Worm (Caenorhabditis elegans) whole organism, L3 larva: ENCODE data around the gene M04B2.7.

ENCODE experiments used
- R02D3.7 ChIP-seq: fragments of 150-350 bp; optimal IDR thresholded peaks from 2 replicates; lab custom pipeline; 2014; ENCODE audit warnings: missing biosample characterization, missing genetic modification characterization
- ZK546.5 ChIP-seq: sonication (generic microtip); optimal IDR thresholded peaks from 2 replicates; lab custom pipeline; 2017; ENCODE audit warnings: missing biosample characterization, missing genetic modification characterization
- aly-2 ChIP-seq: fragments of 150-350 bp; optimal IDR thresholded peaks from 2 replicates; lab custom pipeline; 2014; ENCODE audit warnings: missing biosample characterization, missing genetic modification characterization
- ama-1 ChIP-seq: fragments of 150-350 bp; optimal IDR thresholded peaks from 2 replicates; lab custom pipeline; 2018
- ceh-16 ChIP-seq: sonication (generic microtip); optimal IDR thresholded peaks from 2 replicates; lab custom pipeline; 2017; ENCODE audit warnings: missing biosample characterization, missing genetic modification characterization
- daf-12 ChIP-seq: fragments of 150-350 bp; optimal IDR thresholded peaks from 2 replicates; lab custom pipeline; 2014; ENCODE audit warnings: missing biosample characterization, missing genetic modification reagents, missing genetic modification characterization
- egl-27 ChIP-seq: sonication (generic microtip); optimal IDR thresholded peaks from 4 replicates; lab custom pipeline; 2017; ENCODE audit warnings: missing biosample characterization, missing genetic modification reagents, missing genetic modification characterization
- egl-5 ChIP-seq: fragments of 150-350 bp; optimal IDR thresholded peaks from 2 replicates; lab custom pipeline; 2017; ENCODE audit warnings: missing biosample characterization, missing genetic modification reagents, missing genetic modification characterization, inconsistent platforms
- elt-1 ChIP-seq: fragments of 150-350 bp; optimal IDR thresholded peaks from 2 replicates; lab custom pipeline; 2014; ENCODE audit warnings: missing biosample characterization, missing genetic modification characterization
- elt-2 ChIP-seq: sonication (generic microtip); optimal IDR thresholded peaks from 2 replicates; lab custom pipeline; 2016; ENCODE audit warnings: missing genetic modification reagents, mild to moderate bottlenecking, missing genetic modification characterization, missing compliant biosample characterization
- eor-1 ChIP-seq, 2 experiments: fragments of 150-350 bp; optimal IDR thresholded peaks; 2 replicates each; lab custom pipeline; 2014 to 2018; ENCODE audit warnings: missing biosample characterization in 2 of 2, missing genetic modification characterization in 2 of 2
- fkh-10 ChIP-seq: sonication (generic microtip); optimal IDR thresholded peaks from 2 replicates; lab custom pipeline; 2017; ENCODE audit warnings: missing biosample characterization, missing genetic modification reagents, missing genetic modification characterization
- fkh-2 ChIP-seq: fragments of 150-350 bp; optimal IDR thresholded peaks from 2 replicates; lab custom pipeline; 2014; ENCODE audit warnings: missing biosample characterization, missing genetic modification reagents, missing genetic modification characterization
- fos-1 ChIP-seq: fragments of 150-350 bp; optimal IDR thresholded peaks from 2 replicates; lab custom pipeline; 2014; ENCODE audit warnings: missing biosample characterization, missing genetic modification characterization
- hmg-11 ChIP-seq: sonication (generic microtip); optimal IDR thresholded peaks from 2 replicates; lab custom pipeline; 2016; ENCODE audit warnings: missing genetic modification characterization, missing compliant biosample characterization
- jun-1 ChIP-seq: fragments of 150-350 bp; optimal IDR thresholded peaks from 2 replicates; lab custom pipeline; 2014; ENCODE audit warnings: missing biosample characterization, missing genetic modification reagents, missing genetic modification characterization
- lin-15B ChIP-seq: fragments of 150-350 bp; optimal IDR thresholded peaks from 2 replicates; lab custom pipeline; 2014; ENCODE audit warnings: missing biosample characterization, missing genetic modification characterization
- lin-39 ChIP-seq: fragments of 150-350 bp; optimal IDR thresholded peaks from 2 replicates; lab custom pipeline; 2018; ENCODE audit warnings: missing biosample characterization, missing genetic modification reagents, missing genetic modification characterization
- lsy-12 ChIP-seq: sonication (generic microtip); optimal IDR thresholded peaks from 2 replicates; lab custom pipeline; 2016; ENCODE audit warnings: mild to moderate bottlenecking, missing genetic modification characterization, missing compliant biosample characterization
- mdl-1 ChIP-seq: fragments of 150-350 bp; optimal IDR thresholded peaks from 2 replicates; lab custom pipeline; 2014; ENCODE audit warnings: missing biosample characterization, missing genetic modification characterization
- mml-1 ChIP-seq: fragments of 150-350 bp; sonication (generic microtip); optimal IDR thresholded peaks from 3 replicates; lab custom pipeline; 2014; ENCODE audit warnings: missing biosample characterization, missing genetic modification characterization
- nfya-1 ChIP-seq: sonication (generic microtip); optimal IDR thresholded peaks from 2 replicates; lab custom pipeline; 2017; ENCODE audit warnings: missing genetic modification characterization, mild to moderate bottlenecking, missing compliant biosample characterization, antibody characterized with exemption, moderate library complexity; ENCODE audit not compliant: insufficient read depth
- nhr-11 ChIP-seq: fragments of 150-350 bp; optimal IDR thresholded peaks from 2 replicates; lab custom pipeline; 2014; ENCODE audit warnings: missing biosample characterization, missing genetic modification characterization
- nhr-12 ChIP-seq: fragments of 150-350 bp; optimal IDR thresholded peaks from 2 replicates; lab custom pipeline; 2014; ENCODE audit warnings: missing biosample characterization, missing genetic modification characterization
- nhr-25 ChIP-seq: sonication (generic microtip); optimal IDR thresholded peaks from 2 replicates; lab custom pipeline; 2017; ENCODE audit warnings: missing biosample characterization, missing genetic modification characterization
- nhr-43 ChIP-seq: sonication (generic microtip); optimal IDR thresholded peaks from 2 replicates; lab custom pipeline; 2016; ENCODE audit warnings: mild to moderate bottlenecking, missing genetic modification characterization, missing compliant biosample characterization; ENCODE audit not compliant: poor library complexity, severe bottlenecking
- nhr-67 ChIP-seq: fragments of 150-350 bp; optimal IDR thresholded peaks from 2 replicates; lab custom pipeline; 2014; ENCODE audit warnings: missing biosample characterization, missing genetic modification characterization
- nhr-76 ChIP-seq: fragments of 150-350 bp; sonication (generic microtip); optimal IDR thresholded peaks from 5 replicates; lab custom pipeline; 2014; ENCODE audit warnings: missing biosample characterization, missing genetic modification characterization
- nhr-77 ChIP-seq: fragments of 150-350 bp; optimal IDR thresholded peaks from 2 replicates; lab custom pipeline; 2014; ENCODE audit warnings: missing biosample characterization, missing genetic modification characterization
- pha-4 ChIP-seq: fragments of 150-350 bp; optimal IDR thresholded peaks from 2 replicates; lab custom pipeline; 2014; ENCODE audit warnings: missing biosample characterization, missing genetic modification reagents, missing genetic modification characterization
- pqm-1 ChIP-seq: fragments of 150-350 bp; optimal IDR thresholded peaks from 2 replicates; lab custom pipeline; 2017; ENCODE audit warnings: missing biosample characterization, missing genetic modification characterization, inconsistent platforms
- sea-2 ChIP-seq: fragments of 150-350 bp; sonication (generic microtip); optimal IDR thresholded peaks from 4 replicates; lab custom pipeline; 2014; ENCODE audit warnings: missing biosample characterization, missing genetic modification reagents, missing genetic modification characterization
- snpc-4 ChIP-seq: fragments of 150-350 bp; optimal IDR thresholded peaks from 2 replicates; lab custom pipeline; 2014; ENCODE audit warnings: missing biosample characterization, missing genetic modification characterization
- unc-39 ChIP-seq: sonication (generic microtip); optimal IDR thresholded peaks from 4 replicates; lab custom pipeline; 2017; ENCODE audit warnings: missing biosample characterization, missing genetic modification characterization
- unc-62 ChIP-seq: fragments of 150-350 bp; sonication (generic microtip); optimal IDR thresholded peaks from 4 replicates; lab custom pipeline; 2014; ENCODE audit warnings: missing biosample characterization, missing genetic modification reagents, missing genetic modification characterization
- zag-1 ChIP-seq: fragments of 150-350 bp; optimal IDR thresholded peaks from 2 replicates; lab custom pipeline; 2014; ENCODE audit warnings: missing biosample characterization, missing genetic modification characterization
- ztf-11 ChIP-seq: fragments of 150-350 bp; optimal IDR thresholded peaks from 2 replicates; lab custom pipeline; 2014; ENCODE audit warnings: missing biosample characterization, missing genetic modification characterization
- ztf-4 ChIP-seq: fragments of 150-350 bp; optimal IDR thresholded peaks from 2 replicates; lab custom pipeline; 2014; ENCODE audit warnings: missing biosample characterization, missing genetic modification characterization

M04B2.7 gene

DNA sequence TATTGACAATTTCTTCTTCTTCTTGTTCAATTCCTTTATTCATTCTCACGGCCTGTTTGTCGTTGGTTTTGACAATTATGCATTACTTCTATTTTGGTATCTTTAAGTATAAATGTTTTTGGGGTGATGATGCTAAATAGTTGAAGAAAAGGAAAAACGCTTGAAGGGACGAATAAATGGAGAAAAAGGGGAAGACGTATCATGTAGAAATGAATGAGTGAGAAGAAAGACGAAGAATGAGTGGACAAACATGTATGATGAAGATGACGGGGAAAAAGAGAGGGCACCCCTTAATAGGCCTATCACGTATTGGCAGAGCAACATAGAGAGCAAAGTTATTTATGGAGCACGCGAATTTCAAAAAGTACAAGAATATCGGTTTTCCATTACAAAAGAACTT lies at the start of gene M04B2.7:
Gene M04B2.7, minus strand, starts transcription at position 101 of the 400 bp plus-strand sequence.
- no peak for TF ChIP-seq ztf-4 (tag; lab: Kevin White, UChicago)
- TF ChIP-seq eor-1 (tag; optimal IDR thresholded peaks at IDR 0.05; lab: Kevin White, UChicago) = no peak
- no peak for TF ChIP-seq pqm-1 (tag; lab: Kevin White, UChicago)
- TF ChIP-seq jun-1 (tag; lab: Kevin White, UChicago) = no peak
- no peak for TF ChIP-seq unc-39 (tag; lab: Kevin White, UChicago)
- TF ChIP-seq lin-15B (tag; lab: Kevin White, UChicago) = no peak
- no peak for TF ChIP-seq nhr-76
- TF ChIP-seq nhr-67 (tag; lab: Kevin White, UChicago) = no peak
- no peak for TF ChIP-seq fos-1 (tag; lab: Kevin White, UChicago)
- no peak for TF ChIP-seq lin-39 (tag; lab: Kevin White, UChicago)
- no peak for TF ChIP-seq ZK546.5 (tag; lab: Kevin White, UChicago)
- no peak for TF ChIP-seq fkh-2 (tag; lab: Kevin White, UChicago)
- no peak for TF ChIP-seq sea-2 (GFP tag; lab: Kevin White, UChicago)
- no peak for TF ChIP-seq ztf-11 (tag; lab: Kevin White, UChicago)
- TF ChIP-seq nhr-43 (tag; lab: Kevin White, UChicago) = no peak
- no peak for TF ChIP-seq fkh-10
- TF ChIP-seq elt-2 = no peak

DNA sequence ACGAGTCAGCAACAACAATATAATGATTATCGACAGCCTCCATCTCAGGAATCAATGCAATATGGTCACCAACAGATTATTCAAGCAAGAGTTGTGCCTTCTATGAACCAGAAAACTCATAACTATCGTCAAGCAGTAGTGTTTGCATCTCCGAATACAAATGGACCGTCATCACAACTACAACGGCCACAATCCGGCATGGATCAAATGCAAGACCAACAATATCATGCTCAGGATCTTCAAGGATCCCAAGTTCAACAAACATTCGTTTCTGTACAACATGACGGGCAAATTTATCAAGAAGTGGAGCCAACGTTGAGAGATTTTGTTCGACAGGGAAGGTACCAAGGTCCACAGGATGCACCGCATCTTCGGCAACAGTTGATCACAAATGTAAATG lies 48.5 kb upstream of the M04B2.7 start:
- TF ChIP-seq fkh-10 (no peak), lsy-12 (tag; lab: Kevin White, UChicago) (no peak), ztf-4 (tag; lab: Kevin White, UChicago) (no peak), R02D3.7 (tag; lab: Kevin White, UChicago) (no peak), aly-2 (tag; lab: Kevin White, UChicago) (no peak), ceh-16 (tag; lab: Kevin White, UChicago) (no peak), unc-62 (GFP tag; lab: Kevin White, UChicago) (no peak), ama-1 (lab: Kevin White, UChicago) (no peak), lin-15B (tag; lab: Kevin White, UChicago) (no peak), nhr-77 (tag; lab: Kevin White, UChicago) (no peak), nhr-11 (no peak), mml-1 (no peak), snpc-4 (no peak), mdl-1 (tag; lab: Kevin White, UChicago) (no peak), zag-1 (tag; lab: Kevin White, UChicago) (no peak), nhr-12 (tag; lab: Kevin White, UChicago) (no peak), daf-12 (no peak), nhr-67 (tag; lab: Kevin White, UChicago) (no peak)

DNA sequence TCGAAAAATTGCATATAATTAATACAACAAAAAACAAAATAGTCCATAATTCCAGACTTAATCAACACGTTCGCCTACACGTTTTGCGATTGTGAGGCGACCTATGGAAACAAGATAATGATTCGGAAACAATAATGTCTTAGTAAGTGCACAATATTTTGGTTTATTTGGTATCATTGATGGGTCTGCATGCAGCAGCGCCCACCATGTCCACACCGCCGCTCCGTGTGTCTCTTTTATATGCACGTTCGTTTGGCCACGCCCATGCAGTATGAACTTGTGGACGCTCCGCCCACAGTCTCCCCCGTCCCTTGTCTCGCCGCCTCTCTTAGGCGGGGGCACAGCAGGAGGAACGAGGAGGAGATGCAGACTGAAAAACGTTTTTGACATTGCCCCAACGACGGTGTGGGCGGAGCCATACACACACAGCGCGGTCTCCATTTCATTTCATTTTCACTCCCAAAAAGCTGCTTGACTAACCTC lies 45.7 kb upstream of the M04B2.7 start, which contains the start of gene mig-38:
Gene mig-38, plus strand, starts transcription at position 54 of the 483 bp plus-strand sequence.
- TF ChIP-seq nhr-77 (tag; lab: Kevin White, UChicago) = no peak
- no peak for TF ChIP-seq ceh-16 (tag; lab: Kevin White, UChicago)
- TF ChIP-seq nhr-67 (tag; lab: Kevin White, UChicago) = no peak
- no peak for TF ChIP-seq pha-4 (tag; lab: Kevin White, UChicago)
- peak; percentile 57 for TF ChIP-seq nhr-25 (tag; lab: Kevin White, UChicago)
- TF ChIP-seq egl-5 (tag; lab: Kevin White, UChicago) = peak; percentile 24
- peak; percentile 17 for TF ChIP-seq jun-1 (tag; lab: Kevin White, UChicago)
- peak; percentile 81 for TF ChIP-seq nfya-1 (tag; lab: Kevin White, UChicago)
- TF ChIP-seq snpc-4 = peak; percentile 14
- TF ChIP-seq lsy-12 (tag; lab: Kevin White, UChicago) = peak; percentile 50
- no peak for TF ChIP-seq elt-1 (tag; lab: Kevin White, UChicago)
- peak; percentile 39 for TF ChIP-seq lin-15B (tag; lab: Kevin White, UChicago)
- TF ChIP-seq nhr-76 = no peak
- TF ChIP-seq egl-27 (tag; lab: Kevin White, UChicago) = no peak
- peak; percentile 69 for TF ChIP-seq nhr-43 (tag; lab: Kevin White, UChicago)
- peak; percentile 54 for TF ChIP-seq lin-39 (tag; lab: Kevin White, UChicago)
- TF ChIP-seq hmg-11 (tag; lab: Kevin White, UChicago) = peak; percentile 66
- peak; percentile 27 for TF ChIP-seq ztf-4 (tag; lab: Kevin White, UChicago)
- TF ChIP-seq elt-2 = peak; percentile 56
- TF ChIP-seq nhr-12 (tag; lab: Kevin White, UChicago) = no peak
- peak; percentile 96 for TF ChIP-seq ama-1 (lab: Kevin White, UChicago)
- TF ChIP-seq fkh-10 = no peak
- peak; percentile 32 for TF ChIP-seq pqm-1 (tag; lab: Kevin White, UChicago)
